Worm (Caenorhabditis elegans) whole organism, L4 larva: ENCODE data around the gene lpr-3.

Experiments
- ces-1 ChIP-seq: fragments of 150-350 bp; sonication (generic microtip); optimal IDR thresholded peaks from 4 replicates; lab custom pipeline; 2014; ENCODE audit warnings: missing biosample characterization, missing genetic modification reagents, missing genetic modification characterization
- daf-12 ChIP-seq: fragments of 150-350 bp; optimal IDR thresholded peaks from 2 replicates; lab custom pipeline; 2014; ENCODE audit warnings: missing biosample characterization, missing genetic modification reagents, missing genetic modification characterization
- lin-38 ChIP-seq: fragments of 200-800 bp; sonication (Bioruptor generic); IDR thresholded peaks from 2 replicates; pipeline ENCODE4 v1.3.6; 2022; ENCODE audit warnings: missing genetic modification reagents, missing genetic modification characterization, missing compliant biosample characterization
- snpc-4 ChIP-seq: fragments of 150-350 bp; optimal IDR thresholded peaks from 2 replicates; lab custom pipeline; 2014; ENCODE audit warnings: missing biosample characterization, missing genetic modification characterization
- zip-11 ChIP-seq: fragments of 200-800 bp; sonication (Bioruptor generic); IDR thresholded peaks from 2 replicates; pipeline ENCODE4 v1.3.6; 2022; ENCODE audit warnings: missing genetic modification characterization, missing compliant biosample characterization

- TF ChIP-seq lin-38 (GFP tag; lab: Robert Waterston, UW) (no peak), ces-1 (GFP tag; lab: Kevin White, UChicago) (no peak), snpc-4 (tag; lab: Kevin White, UChicago) (no peak), daf-12 (no peak), zip-11 (GFP tag; lab: Robert Waterston, UW) (no peak)
Measured at ce11 chrX:11008052-11008451, 49.1 kb upstream of the lpr-3 start, which contains the start of gene del-5.
